Fruit fly (Drosophila melanogaster) whole organism, wandering third instar larva: ENCODE measurements around the gene CG6621.

Experiments
- Hnf4 ChIP-seq: fragments of 200-800 bp; sonication (Bioruptor generic); optimal IDR thresholded peaks from 2 replicates; lab custom pipeline; 2016; ENCODE audit warnings: missing biosample characterization, mild to moderate bottlenecking, missing genetic modification characterization
- OdsH ChIP-seq: fragments of 200-800 bp; sonication (Bioruptor generic); optimal IDR thresholded peaks from 2 replicates; lab custom pipeline; 2016; ENCODE audit warnings: missing biosample characterization, mild to moderate bottlenecking, missing genetic modification characterization
- ey ChIP-seq: fragments of 200-800 bp; sonication (Bioruptor generic); optimal IDR thresholded peaks from 2 replicates; lab custom pipeline; 2016; ENCODE audit warnings: missing biosample characterization, missing genetic modification characterization
- foxo ChIP-seq, 2 experiments: fragments of 200-800 bp; sonication (Bioruptor generic); optimal IDR thresholded peaks; 2 replicates in 1 of 2; 3 replicates in 1 of 2; lab custom pipeline; 2016 to 2017; ENCODE audit warnings: missing biosample characterization in 2 of 2, missing genetic modification characterization in 2 of 2
- usp ChIP-seq: fragments of >200 bp; optimal IDR thresholded peaks from 2 replicates; lab custom pipeline; 2017; ENCODE audit warnings: missing biosample characterization, missing genetic modification characterization

- TF ChIP-seq ey (GFP tag; lab: Kevin White, UChicago) (peak; percentile 55), foxo (GFP tag; optimal IDR thresholded peaks at IDR 0.05; lab: Kevin White, UChicago) (peak in 1 of 2 experiments; percentile 87), OdsH (GFP tag; lab: Kevin White, UChicago) (peak; percentile 86), usp (no peak), Hnf4 (GFP tag; lab: Kevin White, UChicago) (peak; percentile 65)
These were observed 17.6 kb downstream of the CG6621 start, which contains the start of gene Sodh2 for dm6 chr3R:10875515-10876434.
